Worm (Caenorhabditis elegans) whole organism, mixed stage, embryonic: Measurements from ENCODE around the gene his-35.
A peak's percentile ranks its signal among the peaks of the same experiment; 100 is the strongest.

Source experiments
- M03D4.4 ChIP-seq: sonication (generic microtip); optimal IDR thresholded peaks from 2 replicates; lab custom pipeline; 2017; ENCODE audit warnings: mild to moderate bottlenecking, missing genetic modification characterization, missing compliant biosample characterization
- bed-3 ChIP-seq: fragments of 200-800 bp; sonication (Bioruptor generic); optimal IDR thresholded peaks from 3 replicates; lab custom pipeline; 2018; ENCODE audit warnings: mild to moderate bottlenecking, missing genetic modification characterization, moderate library complexity, missing compliant biosample characterization
- blmp-1 ChIP-seq: fragments of 150-350 bp; optimal IDR thresholded peaks from 2 replicates; lab custom pipeline; 2014; ENCODE audit warnings: missing biosample characterization, missing genetic modification characterization
- ceh-39 ChIP-seq: fragments of 150-350 bp; optimal IDR thresholded peaks from 2 replicates; lab custom pipeline; 2014; ENCODE audit warnings: missing biosample characterization, missing genetic modification characterization
- ceh-43 ChIP-seq: fragments of 200-800 bp; sonication (Bioruptor generic); optimal IDR thresholded peaks from 2 replicates; lab custom pipeline; 2018; ENCODE audit warnings: mild to moderate bottlenecking, missing genetic modification characterization, moderate library complexity, missing compliant biosample characterization
- ceh-83 ChIP-seq: fragments of 200-800 bp; sonication (Bioruptor generic); optimal IDR thresholded peaks from 2 replicates; lab custom pipeline; 2018; ENCODE audit warnings: mild to moderate bottlenecking, missing genetic modification characterization, missing compliant biosample characterization
- ces-1 ChIP-seq: fragments of 150-350 bp; optimal IDR thresholded peaks from 2 replicates; lab custom pipeline; 2014; ENCODE audit warnings: missing biosample characterization, missing genetic modification reagents, missing genetic modification characterization
- cnd-1 ChIP-seq: fragments of 200-800 bp; sonication (Bioruptor generic); optimal IDR thresholded peaks from 2 replicates; lab custom pipeline; 2018; ENCODE audit warnings: mild to moderate bottlenecking, missing genetic modification characterization, missing compliant biosample characterization
- drap-1 ChIP-seq: fragments of 200-800 bp; sonication (Bioruptor generic); optimal IDR thresholded peaks from 3 replicates; lab custom pipeline; 2018; ENCODE audit warnings: mild to moderate bottlenecking, missing genetic modification characterization, missing compliant biosample characterization
- elt-1 ChIP-seq: sonication (generic microtip); optimal IDR thresholded peaks from 2 replicates; lab custom pipeline; 2017; ENCODE audit warnings: missing genetic modification characterization, mild to moderate bottlenecking, missing compliant biosample characterization, antibody characterized with exemption, moderate library complexity, borderline replicate concordance; ENCODE audit not compliant: insufficient read depth
- elt-3 ChIP-seq: fragments of 150-350 bp; optimal IDR thresholded peaks from 2 replicates; lab custom pipeline; 2014; ENCODE audit warnings: missing biosample characterization, missing genetic modification characterization
- flh-1 ChIP-seq: fragments of 200-800 bp; sonication (Bioruptor generic); optimal IDR thresholded peaks from 2 replicates; lab custom pipeline; 2018; ENCODE audit warnings: mild to moderate bottlenecking, missing genetic modification characterization, moderate library complexity, missing compliant biosample characterization
- ham-2 ChIP-seq: fragments of 200-800 bp; sonication (Bioruptor generic); optimal IDR thresholded peaks from 2 replicates; lab custom pipeline; 2018; ENCODE audit warnings: mild to moderate bottlenecking, missing genetic modification characterization, missing compliant biosample characterization
- hlh-1 ChIP-seq: fragments of 150-350 bp; optimal IDR thresholded peaks from 2 replicates; lab custom pipeline; 2014; ENCODE audit warnings: missing biosample characterization, missing genetic modification reagents, missing genetic modification characterization
- lin-13 ChIP-seq: fragments of 150-350 bp; optimal IDR thresholded peaks from 2 replicates; lab custom pipeline; 2014; ENCODE audit warnings: missing biosample characterization, missing genetic modification characterization
- lin-32 ChIP-seq: fragments of 200-800 bp; sonication (Bioruptor generic); optimal IDR thresholded peaks from 2 replicates; lab custom pipeline; 2018; ENCODE audit warnings: mild to moderate bottlenecking, missing genetic modification characterization, missing compliant biosample characterization
- lsy-2 ChIP-seq: fragments of 150-350 bp; optimal IDR thresholded peaks from 2 replicates; lab custom pipeline; 2014; ENCODE audit warnings: missing biosample characterization, missing genetic modification characterization
- mab-5 ChIP-seq: fragments of 150-350 bp; optimal IDR thresholded peaks from 2 replicates; lab custom pipeline; 2014; ENCODE audit warnings: missing biosample characterization, missing genetic modification characterization
- mep-1 ChIP-seq: fragments of 150-350 bp; optimal IDR thresholded peaks from 2 replicates; lab custom pipeline; 2017; ENCODE audit warnings: missing biosample characterization, missing genetic modification reagents, missing genetic modification characterization, inconsistent platforms
- mls-2 ChIP-seq: sonication (generic microtip); optimal IDR thresholded peaks from 2 replicates; lab custom pipeline; 2016; ENCODE audit warnings: mild to moderate bottlenecking, missing genetic modification characterization, moderate library complexity, missing compliant biosample characterization
- nhr-12 ChIP-seq: fragments of 150-350 bp; optimal IDR thresholded peaks from 2 replicates; lab custom pipeline; 2014; ENCODE audit warnings: missing biosample characterization, missing genetic modification characterization
- nhr-2 ChIP-seq: fragments of 150-350 bp; optimal IDR thresholded peaks from 2 replicates; lab custom pipeline; 2014; ENCODE audit warnings: missing biosample characterization, missing genetic modification characterization
- nhr-237 ChIP-seq: fragments of 150-350 bp; optimal IDR thresholded peaks from 2 replicates; lab custom pipeline; 2014; ENCODE audit warnings: missing biosample characterization, missing genetic modification characterization
- nhr-28 ChIP-seq: fragments of 150-350 bp; optimal IDR thresholded peaks from 2 replicates; lab custom pipeline; 2014; ENCODE audit warnings: missing biosample characterization, missing genetic modification characterization
- nhr-76 ChIP-seq: sonication (generic microtip); optimal IDR thresholded peaks from 2 replicates; lab custom pipeline; 2017; ENCODE audit warnings: missing biosample characterization, missing genetic modification characterization
- pha-4 ChIP-seq: fragments of 150-350 bp; optimal IDR thresholded peaks from 2 replicates; lab custom pipeline; 2018; ENCODE audit warnings: missing biosample characterization, missing genetic modification reagents, missing genetic modification characterization
- sem-2 ChIP-seq: fragments of 200-800 bp; sonication (Bioruptor generic); optimal IDR thresholded peaks from 2 replicates; lab custom pipeline; 2018; ENCODE audit warnings: mild to moderate bottlenecking, missing genetic modification characterization, missing compliant biosample characterization
- snpc-4 ChIP-seq: fragments of 150-350 bp; optimal IDR thresholded peaks from 2 replicates; lab custom pipeline; 2014; ENCODE audit warnings: missing biosample characterization, missing genetic modification characterization
- sptf-1 ChIP-seq: sonication (generic microtip); optimal IDR thresholded peaks from 2 replicates; lab custom pipeline; 2017; ENCODE audit warnings: mild to moderate bottlenecking, missing genetic modification characterization, moderate library complexity, missing compliant biosample characterization
- tbx-8 ChIP-seq: fragments of 200-800 bp; sonication (Bioruptor generic); optimal IDR thresholded peaks from 2 replicates; lab custom pipeline; 2018; ENCODE audit warnings: mild to moderate bottlenecking, missing genetic modification characterization, moderate library complexity, missing compliant biosample characterization
- unc-120 ChIP-seq: sonication (generic microtip); optimal IDR thresholded peaks from 2 replicates; lab custom pipeline; 2017; ENCODE audit warnings: missing genetic modification characterization, missing compliant biosample characterization; ENCODE audit not compliant: poor library complexity, severe bottlenecking
- unc-39 ChIP-seq: fragments of 150-350 bp; optimal IDR thresholded peaks from 2 replicates; lab custom pipeline; 2014; ENCODE audit warnings: missing biosample characterization, missing genetic modification characterization
- unc-62 ChIP-seq: fragments of 150-350 bp; optimal IDR thresholded peaks from 2 replicates; lab custom pipeline; 2014; ENCODE audit warnings: missing biosample characterization, missing genetic modification reagents, missing genetic modification characterization
- zip-8 ChIP-seq: fragments of 150-350 bp; optimal IDR thresholded peaks from 2 replicates; lab custom pipeline; 2014; ENCODE audit warnings: missing biosample characterization, missing genetic modification characterization
- ztf-11 ChIP-seq: fragments of 150-350 bp; optimal IDR thresholded peaks from 2 replicates; lab custom pipeline; 2014; ENCODE audit warnings: missing biosample characterization, missing genetic modification characterization

Gene his-35

DNA sequence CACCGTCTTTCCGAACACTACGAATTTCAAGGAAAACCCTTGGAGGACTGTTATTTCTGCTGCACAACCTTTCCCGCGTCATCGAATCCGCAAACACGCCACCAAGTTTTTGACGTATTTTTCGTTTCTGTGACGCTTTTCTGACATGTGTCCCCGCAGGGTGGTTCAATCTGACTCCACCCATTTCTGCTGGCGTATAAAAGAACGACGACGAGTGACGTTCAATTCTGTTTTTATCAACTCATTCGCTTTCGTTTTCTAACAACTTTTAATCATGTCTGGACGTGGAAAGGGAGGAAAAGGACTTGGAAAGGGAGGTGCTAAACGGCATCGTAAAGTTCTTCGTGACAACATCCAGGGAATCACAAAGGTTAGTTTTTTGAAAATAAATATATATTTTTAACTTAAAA lies 1.8 kb upstream of the his-35 start, which contains the start of gene his-37:
his-37 (plus strand) TSS at position 246 of the 410 bp plus-strand sequence.
- TF ChIP-seq zip-8 (tag; lab: Kevin White, UChicago) (no peak), lin-32 (peak; percentile 8), cnd-1 (peak; percentile 49), snpc-4 (no peak), nhr-76 (no peak), unc-62 (GFP tag; lab: Kevin White, UChicago) (peak; percentile 97), ceh-39 (peak; percentile 86), nhr-28 (tag; lab: Kevin White, UChicago) (peak; percentile 33), mls-2 (tag; lab: Kevin White, UChicago) (peak; percentile 70), lin-13 (peak; percentile 96), ham-2 (peak; percentile 29), nhr-12 (tag; lab: Kevin White, UChicago) (no peak), bed-3 (GFP tag; lab: Kevin White, UChicago) (no peak), nhr-2 (tag; lab: Kevin White, UChicago) (peak; percentile 38), tbx-8 (GFP tag; lab: Kevin White, UChicago) (peak; percentile 59), M03D4.4 (tag; lab: Kevin White, UChicago) (peak; percentile 72), lsy-2 (tag; lab: Kevin White, UChicago) (peak; percentile 86), blmp-1 (tag; lab: Kevin White, UChicago) (no peak), sem-2 (GFP tag; lab: Kevin White, UChicago) (no peak), mab-5 (tag; lab: Kevin White, UChicago) (peak; percentile 36), ztf-11 (tag; lab: Kevin White, UChicago) (peak; percentile 78), mep-1 (tag; lab: Kevin White, UChicago) (peak; percentile 97), elt-3 (peak; percentile 54), drap-1 (GFP tag; lab: Kevin White, UChicago) (peak; percentile 79), ceh-83 (peak; percentile 68), flh-1 (GFP tag; lab: Kevin White, UChicago) (no peak), pha-4 (peak; percentile 95), nhr-237 (tag; lab: Kevin White, UChicago) (peak; percentile 96), hlh-1 (tag; lab: Kevin White, UChicago) (peak; percentile 76), unc-120 (tag; lab: Kevin White, UChicago) (peak; percentile 85), unc-39 (tag; lab: Kevin White, UChicago) (no peak), ces-1 (GFP tag; lab: Kevin White, UChicago) (peak; percentile 78), ceh-43 (GFP tag; lab: Kevin White, UChicago) (peak; percentile 54), sptf-1 (tag; lab: Kevin White, UChicago) (peak; percentile 76), elt-1 (tag; lab: Kevin White, UChicago) (no peak)

- TF ChIP-seq snpc-4 (no peak), unc-39 (tag; lab: Kevin White, UChicago) (no peak), lin-13 (no peak), unc-62 (GFP tag; lab: Kevin White, UChicago) (no peak), elt-3 (no peak), nhr-237 (tag; lab: Kevin White, UChicago) (no peak), sem-2 (GFP tag; lab: Kevin White, UChicago) (no peak), ceh-83 (no peak), cnd-1 (peak; percentile 14), lin-32 (peak; percentile 27)
- TF ChIP-seq, all 35 proteins: peak for 2
Measured at ce11 chrV:9546042-9546581, 1.0 kb upstream of the his-35 start, which contains the start of gene C50F4.6. Gene C50F4.6, plus strand, starts transcription at chrV:9546092.

ce11 chrV:9544176-9544632 lies 884 bp downstream of the his-35 start, which contains the start of gene mdf-1:
Gene mdf-1, minus strand, starts transcription at chrV:9544226.
- TF ChIP-seq sem-2 (GFP tag; lab: Kevin White, UChicago) (no peak), flh-1 (GFP tag; lab: Kevin White, UChicago) (no peak), elt-1 (tag; lab: Kevin White, UChicago) (peak; percentile 10), drap-1 (GFP tag; lab: Kevin White, UChicago) (no peak), bed-3 (GFP tag; lab: Kevin White, UChicago) (no peak), elt-3 (no peak), unc-39 (tag; lab: Kevin White, UChicago) (no peak), cnd-1 (peak; percentile 12), hlh-1 (tag; lab: Kevin White, UChicago) (peak; percentile 44), ceh-39 (peak; percentile 29), tbx-8 (GFP tag; lab: Kevin White, UChicago) (no peak), lin-32 (no peak), ceh-83 (no peak), nhr-237 (tag; lab: Kevin White, UChicago) (peak; percentile 71), sptf-1 (tag; lab: Kevin White, UChicago) (peak; percentile 70), nhr-28 (tag; lab: Kevin White, UChicago) (no peak), mep-1 (tag; lab: Kevin White, UChicago) (peak; percentile 83), M03D4.4 (tag; lab: Kevin White, UChicago) (peak; percentile 54), ceh-43 (GFP tag; lab: Kevin White, UChicago) (peak; percentile 16), mab-5 (tag; lab: Kevin White, UChicago) (no peak), lin-13 (peak; percentile 71), mls-2 (tag; lab: Kevin White, UChicago) (peak; percentile 35), blmp-1 (tag; lab: Kevin White, UChicago) (no peak), snpc-4 (no peak), pha-4 (peak; percentile 57), zip-8 (tag; lab: Kevin White, UChicago) (no peak), nhr-76 (no peak), nhr-2 (tag; lab: Kevin White, UChicago) (no peak), unc-120 (tag; lab: Kevin White, UChicago) (no peak), ztf-11 (tag; lab: Kevin White, UChicago) (no peak), ham-2 (no peak), unc-62 (GFP tag; lab: Kevin White, UChicago) (peak; percentile 23), ces-1 (GFP tag; lab: Kevin White, UChicago) (peak; percentile 49), nhr-12 (tag; lab: Kevin White, UChicago) (no peak), lsy-2 (tag; lab: Kevin White, UChicago) (peak; percentile 61)
